Fruit fly (Drosophila melanogaster) whole organism, prepupa: ENCODE results near the gene NijB.

Experiments used
- CG10631 ChIP-seq: fragments of 200-800 bp; sonication (Bioruptor generic); optimal IDR thresholded peaks from 2 replicates; lab custom pipeline; 2016; ENCODE audit warnings: missing biosample characterization, missing genetic modification characterization
- CG10669 ChIP-seq: fragments of 200-800 bp; sonication (Bioruptor generic); optimal IDR thresholded peaks from 3 replicates; lab custom pipeline; 2018; ENCODE audit warnings: missing biosample characterization, mild to moderate bottlenecking, missing genetic modification characterization, moderate library complexity
- CG11294 ChIP-seq: fragments of 200-800 bp; sonication (Bioruptor generic); IDR thresholded peaks from 2 replicates; pipeline ENCODE4 v1.3.6; 2022; ENCODE audit warnings: missing biosample characterization, missing genetic modification characterization
- CG11762 ChIP-seq: fragments of 200-800 bp; sonication (Bioruptor generic); optimal IDR thresholded peaks from 3 replicates; lab custom pipeline; 2016; ENCODE audit warnings: missing biosample characterization, missing genetic modification characterization; ENCODE audit not compliant: insufficient read depth
- CG11902 ChIP-seq: fragments of 200-800 bp; sonication (Bioruptor generic); optimal IDR thresholded peaks from 3 replicates; lab custom pipeline; 2016; ENCODE audit warnings: missing biosample characterization, missing genetic modification characterization
- CG15336 ChIP-seq: fragments of 200-800 bp; sonication (Bioruptor generic); IDR thresholded peaks from 2 replicates; pipeline ENCODE4 v1.3.6; 2022; ENCODE audit warnings: missing biosample characterization, missing genetic modification characterization
- CG1621 ChIP-seq: fragments of 200-800 bp; sonication (Bioruptor generic); optimal IDR thresholded peaks from 3 replicates; lab custom pipeline; 2018; ENCODE audit warnings: missing biosample characterization, mild to moderate bottlenecking, missing genetic modification characterization
- CG3032 ChIP-seq: fragments of 200-800 bp; optimal IDR thresholded peaks from 2 replicates; lab custom pipeline; 2019; ENCODE audit warnings: missing biosample characterization, mild to moderate bottlenecking, missing genetic modification characterization, moderate library complexity
- CG3919 ChIP-seq: fragments of 200-800 bp; sonication (Bioruptor generic); optimal IDR thresholded peaks from 3 replicates; lab custom pipeline; 2016; ENCODE audit warnings: missing biosample characterization, missing genetic modification characterization
- CG4318 ChIP-seq: fragments of 200-800 bp; sonication (Bioruptor generic); optimal IDR thresholded peaks from 3 replicates; lab custom pipeline; 2017; ENCODE audit warnings: missing biosample characterization, mild to moderate bottlenecking, missing genetic modification characterization
- CG6276 ChIP-seq: fragments of 200-800 bp; sonication (Bioruptor generic); optimal IDR thresholded peaks from 2 replicates; lab custom pipeline; 2017; ENCODE audit warnings: missing biosample characterization, mild to moderate bottlenecking, missing genetic modification characterization
- CG6854 ChIP-seq: fragments of 200-800 bp; sonication (Bioruptor generic); optimal IDR thresholded peaks from 2 replicates; lab custom pipeline; 2017; ENCODE audit warnings: missing biosample characterization, mild to moderate bottlenecking, missing genetic modification characterization
- CG7368 ChIP-seq: fragments of 200-800 bp; sonication (Bioruptor generic); optimal IDR thresholded peaks from 3 replicates; lab custom pipeline; 2016; ENCODE audit warnings: missing biosample characterization, missing genetic modification characterization
- CG8119 ChIP-seq: fragments of 200-800 bp; sonication (Bioruptor generic); IDR thresholded peaks from 3 replicates; pipeline ENCODE4 v1.3.6; 2022; ENCODE audit warnings: missing biosample characterization, missing genetic modification characterization
- CG8319 ChIP-seq: fragments of 200-800 bp; sonication (Bioruptor generic); optimal IDR thresholded peaks from 3 replicates; lab custom pipeline; 2016; ENCODE audit warnings: missing biosample characterization, missing genetic modification characterization
- CG9139 ChIP-seq: fragments of 200-800 bp; sonication (Bioruptor generic); optimal IDR thresholded peaks from 3 replicates; lab custom pipeline; 2017; ENCODE audit warnings: missing biosample characterization, mild to moderate bottlenecking, missing genetic modification characterization
- Eip75B ChIP-seq: fragments of 200-800 bp; sonication (Bioruptor generic); optimal IDR thresholded peaks from 3 replicates; lab custom pipeline; 2016; ENCODE audit warnings: missing biosample characterization, missing genetic modification characterization
- Eip78C ChIP-seq: fragments of 200-800 bp; sonication (Bioruptor generic); peaks from one replicate; lab custom pipeline; 2016; ENCODE audit warnings: missing biosample characterization, missing genetic modification characterization
- Eip93F ChIP-seq: fragments of 200-800 bp; sonication (Bioruptor generic); optimal IDR thresholded peaks from 2 replicates; lab custom pipeline; 2016; ENCODE audit warnings: missing biosample characterization, mild to moderate bottlenecking, missing genetic modification characterization
- Ets21C ChIP-seq: fragments of 200-800 bp; sonication (Bioruptor generic); optimal IDR thresholded peaks from 3 replicates; lab custom pipeline; 2016; ENCODE audit warnings: missing biosample characterization, missing genetic modification characterization
- Ets96B ChIP-seq: fragments of 200-800 bp; optimal IDR thresholded peaks from 2 replicates; lab custom pipeline; 2019; ENCODE audit warnings: missing biosample characterization, mild to moderate bottlenecking, missing genetic modification characterization, moderate library complexity
- Gug ChIP-seq: fragments of 200-800 bp; sonication (Bioruptor generic); IDR thresholded peaks from 2 replicates; pipeline ENCODE4 v1.3.6; 2022; ENCODE audit warnings: missing biosample characterization, missing genetic modification characterization
- Hr39 ChIP-seq: fragments of 200-800 bp; sonication (Bioruptor generic); optimal IDR thresholded peaks from 2 replicates; lab custom pipeline; 2016; ENCODE audit warnings: missing biosample characterization, missing genetic modification characterization
- Lpt ChIP-seq: fragments of 200-800 bp; sonication (Bioruptor generic); optimal IDR thresholded peaks from 3 replicates; lab custom pipeline; 2016; ENCODE audit warnings: missing biosample characterization, missing genetic modification characterization
- Met ChIP-seq: fragments of 200-800 bp; sonication (Bioruptor generic); optimal IDR thresholded peaks from 3 replicates; lab custom pipeline; 2016; ENCODE audit warnings: missing biosample characterization, missing genetic modification characterization
- OdsH ChIP-seq: fragments of 200-800 bp; sonication (Bioruptor generic); optimal IDR thresholded peaks from 3 replicates; lab custom pipeline; 2016; ENCODE audit warnings: missing biosample characterization, missing genetic modification characterization
- Smox ChIP-seq: fragments of 200-800 bp; sonication (Bioruptor generic); optimal IDR thresholded peaks from 3 replicates; lab custom pipeline; 2016; ENCODE audit warnings: missing biosample characterization, missing genetic modification characterization
- Sox14 ChIP-seq: fragments of 200-800 bp; sonication (Bioruptor generic); optimal IDR thresholded peaks from 3 replicates; lab custom pipeline; 2016; ENCODE audit warnings: missing biosample characterization, missing genetic modification characterization
- achi ChIP-seq: fragments of 200-800 bp; sonication (Bioruptor generic); optimal IDR thresholded peaks from 3 replicates; lab custom pipeline; 2016; ENCODE audit warnings: missing biosample characterization, missing genetic modification characterization
- acj6 ChIP-seq: fragments of 200-800 bp; sonication (Bioruptor generic); optimal IDR thresholded peaks from 3 replicates; lab custom pipeline; 2016; ENCODE audit warnings: missing biosample characterization, missing genetic modification characterization
- cyc ChIP-seq: fragments of 200-800 bp; sonication (Bioruptor generic); optimal IDR thresholded peaks from 3 replicates; lab custom pipeline; 2016; ENCODE audit warnings: missing biosample characterization, missing genetic modification characterization
- dac ChIP-seq: fragments of 200-800 bp; sonication (Bioruptor generic); optimal IDR thresholded peaks from 2 replicates; lab custom pipeline; 2017; ENCODE audit warnings: missing biosample characterization, mild to moderate bottlenecking, missing genetic modification characterization
- eg ChIP-seq: fragments of 200-800 bp; sonication (Bioruptor generic); IDR thresholded peaks from 3 replicates; pipeline ENCODE4 v1.3.6; 2022; ENCODE audit warnings: missing biosample characterization, missing genetic modification characterization
- fd59A ChIP-seq: fragments of 200-800 bp; sonication (Bioruptor generic); optimal IDR thresholded peaks from 2 replicates; lab custom pipeline; 2017; ENCODE audit warnings: missing biosample characterization, mild to moderate bottlenecking, missing genetic modification characterization, missing genetic modification reagents
- fkh ChIP-seq: fragments of 200-800 bp; sonication (Bioruptor generic); optimal IDR thresholded peaks from 3 replicates; lab custom pipeline; 2017; ENCODE audit warnings: missing biosample characterization, mild to moderate bottlenecking, missing genetic modification characterization, moderate library complexity
- lz ChIP-seq: fragments of 200-800 bp; sonication (Bioruptor generic); optimal IDR thresholded peaks from 3 replicates; lab custom pipeline; 2016; ENCODE audit warnings: missing biosample characterization, missing genetic modification characterization
- net ChIP-seq: fragments of 200-800 bp; sonication (Bioruptor generic); optimal IDR thresholded peaks from 3 replicates; lab custom pipeline; 2016; ENCODE audit warnings: missing biosample characterization, missing genetic modification characterization
- pdm3 ChIP-seq: fragments of 200-800 bp; sonication (Bioruptor generic); optimal IDR thresholded peaks from 3 replicates; lab custom pipeline; 2016; ENCODE audit warnings: missing biosample characterization, missing genetic modification characterization
- salr ChIP-seq, 2 experiments: fragments of 200-800 bp; sonication (Bioruptor generic); optimal IDR thresholded peaks; 3 replicates each; lab custom pipeline; 2016 to 2018; ENCODE audit warnings: missing biosample characterization in 2 of 2, missing genetic modification characterization in 2 of 2, mild to moderate bottlenecking in 1 of 2
- spab ChIP-seq: fragments of 200-800 bp; sonication (Bioruptor generic); optimal IDR thresholded peaks from 2 replicates; lab custom pipeline; 2017; ENCODE audit warnings: missing biosample characterization, mild to moderate bottlenecking, missing genetic modification characterization, missing genetic modification reagents
- svp ChIP-seq: fragments of 200-800 bp; sonication (Bioruptor generic); peaks from one replicate; lab custom pipeline; 2016; ENCODE audit warnings: missing biosample characterization, missing genetic modification characterization
- topi ChIP-seq: fragments of 200-800 bp; sonication (Bioruptor generic); optimal IDR thresholded peaks from 3 replicates; lab custom pipeline; 2016; ENCODE audit warnings: missing biosample characterization, missing genetic modification characterization
- vri ChIP-seq: fragments of 200-800 bp; sonication (Bioruptor generic); optimal IDR thresholded peaks from 3 replicates; lab custom pipeline; 2016; ENCODE audit warnings: missing biosample characterization, mild to moderate bottlenecking, missing genetic modification characterization

Gene NijB

dm6 chr3L:18848436-18848835 is 43.7 kb upstream of the NijB start (continued):
- TF ChIP-seq CG3032 (tag; lab: Kevin White, UChicago) (peak; percentile 39), fd59A (GFP tag; lab: Kevin White, UChicago) (no peak), Sox14 (GFP tag; lab: Kevin White, UChicago) (no peak), achi (GFP tag; lab: Kevin White, UChicago) (peak; percentile 16), Eip75B (GFP tag; lab: Kevin White, UChicago) (peak; percentile 44), Eip78C (GFP tag; lab: Kevin White, UChicago) (no peak), Lpt (GFP tag; lab: Kevin White, UChicago) (no peak), Met (GFP tag; lab: Kevin White, UChicago) (peak; percentile 46), acj6 (GFP tag; lab: Kevin White, UChicago) (peak; percentile 25), Eip93F (GFP tag; lab: Kevin White, UChicago) (peak; percentile 1), cyc (GFP tag; lab: Kevin White, UChicago) (peak; percentile 59), CG8319 (GFP tag; lab: Kevin White, UChicago) (peak; percentile 0), Gug (GFP tag; lab: Robert Waterston, UW) (no peak), net (GFP tag; lab: Kevin White, UChicago) (no peak), Ets21C (GFP tag; lab: Kevin White, UChicago) (no peak), topi (GFP tag; lab: Kevin White, UChicago) (no peak), CG11902 (GFP tag; lab: Kevin White, UChicago) (no peak), CG15336 (no peak), svp (GFP tag; lab: Kevin White, UChicago) (no peak), Smox (GFP tag; lab: Kevin White, UChicago) (peak; percentile 37), CG6854 (GFP tag; lab: Kevin White, UChicago) (no peak), CG4318 (no peak), lz (peak; percentile 56), vri (GFP tag; lab: Kevin White, UChicago) (peak; percentile 10), fkh (GFP tag; lab: Kevin White, UChicago) (no peak)

DNA sequence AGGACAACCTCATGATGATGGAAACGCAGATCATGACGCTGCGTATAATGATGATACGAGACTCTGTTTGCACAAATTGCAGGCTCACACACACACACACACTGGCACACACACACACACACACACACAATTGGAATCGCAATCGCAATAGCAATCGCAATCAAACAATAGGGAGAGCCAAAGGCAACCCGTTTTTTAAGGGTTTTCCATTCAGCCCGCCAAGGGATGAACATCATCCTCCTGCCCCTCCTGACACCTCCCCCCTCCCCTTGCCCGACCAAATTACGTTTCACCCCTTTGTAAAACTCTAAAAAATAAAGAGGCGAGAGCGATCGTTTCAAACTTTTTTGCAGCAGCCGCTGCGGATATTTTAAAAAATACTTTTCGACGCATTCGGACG is 40.0 kb upstream of the NijB start:
- no peak for TF ChIP-seq OdsH
- no peak for TF ChIP-seq eg (GFP tag; lab: Robert Waterston, UW)

DNA sequence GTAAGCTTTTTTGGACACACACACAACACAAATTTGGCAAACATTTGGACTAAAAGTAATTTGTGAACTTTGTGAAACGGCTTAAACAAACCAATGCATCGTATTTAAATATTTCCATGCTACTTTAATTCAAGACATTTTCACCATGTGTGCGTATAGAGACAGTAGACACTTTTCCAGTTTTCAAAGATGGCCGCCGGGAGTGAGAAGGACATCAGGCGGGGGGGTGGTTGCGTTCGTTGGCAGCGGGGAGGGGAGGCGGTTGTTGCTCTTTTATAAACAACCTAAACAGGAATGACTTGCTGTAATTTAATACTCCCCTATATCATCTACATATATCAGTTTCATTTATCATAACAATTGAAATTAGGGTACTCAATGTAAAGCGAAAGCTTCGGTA is 38.7 kb upstream of the NijB start:
- TF ChIP-seq CG11294 (no peak), vri (GFP tag; lab: Kevin White, UChicago) (no peak), fd59A (GFP tag; lab: Kevin White, UChicago) (no peak), cyc (GFP tag; lab: Kevin White, UChicago) (no peak), Sox14 (GFP tag; lab: Kevin White, UChicago) (no peak), spab (no peak), CG3919 (no peak), Hr39 (GFP tag; lab: Kevin White, UChicago) (no peak), CG6276 (no peak), CG3032 (tag; lab: Kevin White, UChicago) (no peak), CG9139 (no peak), salr (GFP tag; optimal IDR thresholded peaks at IDR 0.05; lab: Kevin White, UChicago) (no peak)

dm6 chr3L:18854412-18854811 is 37.8 kb upstream of the NijB start:
- no peak for TF ChIP-seq topi (GFP tag; lab: Kevin White, UChicago)
- TF ChIP-seq Lpt (GFP tag; lab: Kevin White, UChicago) = no peak
- TF ChIP-seq CG11902 (GFP tag; lab: Kevin White, UChicago) = no peak
- no peak for TF ChIP-seq CG10669 (GFP tag; lab: Kevin White, UChicago)
- TF ChIP-seq CG1621 (tag; lab: Kevin White, UChicago) = no peak
- no peak for TF ChIP-seq CG6854 (GFP tag; lab: Kevin White, UChicago)
- TF ChIP-seq dac (GFP tag; lab: Kevin White, UChicago) = no peak
- TF ChIP-seq Ets96B (tag; lab: Kevin White, UChicago) = no peak
- no peak for TF ChIP-seq Smox (GFP tag; lab: Kevin White, UChicago)
- TF ChIP-seq salr (GFP tag; optimal IDR thresholded peaks at IDR 0.05; lab: Kevin White, UChicago) = no peak
- TF ChIP-seq OdsH = no peak
- TF ChIP-seq eg (GFP tag; lab: Robert Waterston, UW) = no peak
- no peak for TF ChIP-seq acj6 (GFP tag; lab: Kevin White, UChicago)
- no peak for TF ChIP-seq CG7368 (GFP tag; lab: Kevin White, UChicago)
- no peak for TF ChIP-seq CG8119
- no peak for TF ChIP-seq CG11762 (GFP tag; lab: Kevin White, UChicago)
- TF ChIP-seq pdm3 (GFP tag; lab: Kevin White, UChicago) = no peak
- TF ChIP-seq Hr39 (GFP tag; lab: Kevin White, UChicago) = no peak
- no peak for TF ChIP-seq CG10631
